Worm (Caenorhabditis elegans): ENCODE results near the gene Y67D2.2.

- TF ChIP-seq unc-86 (tag; optimal IDR thresholded peaks at IDR 0.05): no peak
- no peak for TF ChIP-seq pqm-1 (tag; optimal IDR thresholded peaks at IDR 0.05)
Measured at ce11 chrIII:1534431-1534830, 24.2 kb upstream of the Y67D2.2 start.
